Fruit fly (Drosophila melanogaster) whole organism, embryonic: ENCODE data around the gene CG4133.
A peak's percentile ranks its signal among the peaks of the same experiment; 100 is the strongest.

Source experiments
- Adf1 ChIP-seq: fragments of 200-800 bp; sonication (Bioruptor generic); IDR thresholded peaks from 2 replicates; pipeline ENCODE4 v1.3.6; 2022; ENCODE audit warnings: missing biosample characterization, missing genetic modification characterization
- Atf3 ChIP-seq: fragments of 200-800 bp; sonication (Bioruptor generic); optimal IDR thresholded peaks from 3 replicates; lab custom pipeline; 2016; ENCODE audit warnings: missing biosample characterization, missing genetic modification characterization
- Bgb ChIP-seq: fragments of 200-800 bp; sonication (Bioruptor generic); IDR thresholded peaks from 2 replicates; pipeline ENCODE4 v1.3.6; 2022; ENCODE audit warnings: missing biosample characterization, missing genetic modification characterization; ENCODE audit not compliant: partially characterized antibody
- CG12071 ChIP-seq: fragments of 200-800 bp; sonication (Bioruptor generic); optimal IDR thresholded peaks from 3 replicates; lab custom pipeline; 2018; ENCODE audit warnings: missing biosample characterization, mild to moderate bottlenecking, missing genetic modification characterization
- CG12104 ChIP-seq: fragments of 200-800 bp; sonication (Bioruptor generic); optimal IDR thresholded peaks from 3 replicates; lab custom pipeline; 2016; ENCODE audit warnings: missing biosample characterization, missing genetic modification characterization
- CG12299 ChIP-seq: fragments of 200-800 bp; sonication (Bioruptor generic); optimal IDR thresholded peaks from 2 replicates; lab custom pipeline; 2018; ENCODE audit warnings: missing biosample characterization, mild to moderate bottlenecking, missing genetic modification characterization
- CG18619 ChIP-seq: fragments of 200-800 bp; sonication (Bioruptor generic); optimal IDR thresholded peaks from 3 replicates; lab custom pipeline; 2017; ENCODE audit warnings: missing biosample characterization, mild to moderate bottlenecking, missing genetic modification characterization
- CG3407 ChIP-seq: fragments of 200-800 bp; sonication (Bioruptor generic); optimal IDR thresholded peaks from 2 replicates; lab custom pipeline; 2018; ENCODE audit warnings: missing biosample characterization, mild to moderate bottlenecking, missing genetic modification characterization
- CG6689 ChIP-seq: fragments of 200-800 bp; sonication (Bioruptor generic); IDR thresholded peaks from 2 replicates; pipeline ENCODE4 v1.3.6; 2022; ENCODE audit warnings: missing biosample characterization, missing genetic modification characterization
- CG7839 ChIP-seq: fragments of 200-800 bp; sonication (Bioruptor generic); optimal IDR thresholded peaks from 3 replicates; lab custom pipeline; 2018; ENCODE audit warnings: missing biosample characterization, mild to moderate bottlenecking, missing genetic modification characterization, moderate library complexity
- CG9932 ChIP-seq: fragments of 200-800 bp; sonication (Bioruptor generic); IDR thresholded peaks from 2 replicates; pipeline ENCODE4 v1.3.6; 2022; ENCODE audit warnings: missing biosample characterization, missing genetic modification characterization
- D19A ChIP-seq: fragments of 200-800 bp; optimal IDR thresholded peaks from 3 replicates; lab custom pipeline; 2019; ENCODE audit warnings: missing biosample characterization, mild to moderate bottlenecking, missing genetic modification characterization, moderate library complexity
- Doc2 ChIP-seq: fragments of 200-800 bp; sonication (Bioruptor generic); IDR thresholded peaks from 2 replicates; pipeline ENCODE4 v1.3.6; 2022; ENCODE audit warnings: missing biosample characterization, missing genetic modification characterization
- Dp ChIP-seq: fragments of 200-800 bp; sonication (Bioruptor generic); optimal IDR thresholded peaks from 2 replicates; lab custom pipeline; 2018; ENCODE audit warnings: missing biosample characterization, mild to moderate bottlenecking, missing genetic modification characterization, moderate library complexity
- Hey ChIP-seq: fragments of 200-800 bp; sonication (Bioruptor generic); optimal IDR thresholded peaks from 3 replicates; lab custom pipeline; 2018; ENCODE audit warnings: missing biosample characterization, mild to moderate bottlenecking, missing genetic modification characterization
- Hr39 ChIP-seq: fragments of >200 bp; optimal IDR thresholded peaks from 2 replicates; lab custom pipeline; 2017
- Max ChIP-seq: fragments of 200-800 bp; sonication (Bioruptor generic); optimal IDR thresholded peaks from 2 replicates; lab custom pipeline; 2016; ENCODE audit warnings: missing biosample characterization, mild to moderate bottlenecking, missing genetic modification characterization
- Sry-δ ChIP-seq: fragments of 200-800 bp; sonication (Bioruptor generic); optimal IDR thresholded peaks from 2 replicates; lab custom pipeline; 2016; ENCODE audit warnings: missing biosample characterization, missing genetic modification characterization
- TFAM ChIP-seq: fragments of 200-800 bp; sonication (Bioruptor generic); optimal IDR thresholded peaks from 2 replicates; lab custom pipeline; 2017; ENCODE audit warnings: missing biosample characterization, missing genetic modification characterization, inconsistent platforms
- Trl ChIP-seq, 3 experiments: fragments of >200 bp in 2 of 3; fragments of 200-800 bp in 1 of 3; sonication (Bioruptor generic) in 1 of 3; optimal IDR thresholded peaks; 2 replicates in 1 of 3; 3 replicates in 2 of 3; lab custom pipeline; 2016 to 2017; ENCODE audit warnings: missing biosample characterization in 1 of 3, missing genetic modification characterization in 1 of 3
- YL-1 ChIP-seq: fragments of 200-800 bp; sonication (Bioruptor generic); optimal IDR thresholded peaks from 3 replicates; lab custom pipeline; 2017; ENCODE audit warnings: missing biosample characterization, mild to moderate bottlenecking, missing genetic modification characterization
- bsh ChIP-seq, 2 experiments: fragments of 200-800 bp; sonication (Bioruptor generic); optimal IDR thresholded peaks; 2 replicates each; lab custom pipeline; 2017 to 2018; ENCODE audit warnings: mild to moderate bottlenecking in 2 of 2, missing biosample characterization in 2 of 2, missing genetic modification characterization in 2 of 2, moderate library complexity in 1 of 2
- corto ChIP-seq: fragments of 200-800 bp; sonication (Bioruptor generic); optimal IDR thresholded peaks from 2 replicates; lab custom pipeline; 2016; ENCODE audit warnings: missing biosample characterization, mild to moderate bottlenecking, missing genetic modification characterization, moderate library complexity
- exex ChIP-seq: fragments of 200-800 bp; sonication (Bioruptor generic); optimal IDR thresholded peaks from 4 replicates; lab custom pipeline; 2018; ENCODE audit warnings: missing biosample characterization, mild to moderate bottlenecking, missing genetic modification characterization, moderate library complexity
- gfzf ChIP-seq: fragments of 200-800 bp; sonication (Bioruptor generic); optimal IDR thresholded peaks from 2 replicates; lab custom pipeline; 2016; ENCODE audit warnings: missing biosample characterization, mild to moderate bottlenecking, missing genetic modification characterization, moderate library complexity
- grau ChIP-seq: fragments of 200-800 bp; optimal IDR thresholded peaks from 3 replicates; lab custom pipeline; 2019; ENCODE audit warnings: missing biosample characterization, mild to moderate bottlenecking, missing genetic modification characterization, moderate library complexity
- gsb ChIP-seq: fragments of 200-800 bp; sonication (Bioruptor generic); IDR thresholded peaks from 2 replicates; pipeline ENCODE4 v1.3.6; 2022; ENCODE audit warnings: missing biosample characterization, missing genetic modification characterization
- hth ChIP-seq: fragments of >200 bp; optimal IDR thresholded peaks from 2 replicates; lab custom pipeline; 2017; ENCODE audit warnings: inconsistent platforms
- insv ChIP-seq, 2 experiments: fragments of 200-800 bp; sonication (Bioruptor generic); optimal IDR thresholded peaks; 3 replicates each; lab custom pipeline; 2016 to 2018; ENCODE audit warnings: missing biosample characterization in 2 of 2, missing genetic modification characterization in 2 of 2
- kni ChIP-seq: fragments of 200-800 bp; sonication (Bioruptor generic); optimal IDR thresholded peaks from 3 replicates; lab custom pipeline; 2017; ENCODE audit warnings: mild to moderate bottlenecking, missing biosample characterization, missing genetic modification reagents, missing genetic modification characterization
- lab ChIP-seq: fragments of 200-800 bp; sonication (Bioruptor generic); optimal IDR thresholded peaks from 3 replicates; lab custom pipeline; 2017; ENCODE audit warnings: missing biosample characterization, missing genetic modification characterization, mild to moderate bottlenecking, moderate library complexity, missing genetic modification reagents
- lbe ChIP-seq: fragments of 200-800 bp; sonication (Bioruptor generic); optimal IDR thresholded peaks from 2 replicates; lab custom pipeline; 2016; ENCODE audit warnings: missing biosample characterization, mild to moderate bottlenecking, missing genetic modification characterization
- maf-S ChIP-seq: fragments of 200-800 bp; sonication (Bioruptor generic); optimal IDR thresholded peaks from 2 replicates; lab custom pipeline; 2016; ENCODE audit warnings: missing biosample characterization, missing genetic modification characterization
- otp ChIP-seq: fragments of 200-800 bp; sonication (Bioruptor generic); IDR thresholded peaks from 3 replicates; pipeline ENCODE4, ENCODE4 v1.3.6; 2022; ENCODE audit warnings: missing biosample characterization, missing genetic modification characterization
- pb ChIP-seq: fragments of 200-800 bp; sonication (Bioruptor generic); optimal IDR thresholded peaks from 3 replicates; lab custom pipeline; 2016; ENCODE audit warnings: missing biosample characterization, missing genetic modification characterization
- pfk ChIP-seq: fragments of 200-800 bp; sonication (Bioruptor generic); optimal IDR thresholded peaks from 2 replicates; lab custom pipeline; 2018; ENCODE audit warnings: missing biosample characterization, mild to moderate bottlenecking, missing genetic modification characterization, moderate library complexity
- phol ChIP-seq: fragments of 200-800 bp; sonication (Bioruptor generic); optimal IDR thresholded peaks from 3 replicates; lab custom pipeline; 2018; ENCODE audit warnings: missing biosample characterization, mild to moderate bottlenecking, missing genetic modification characterization, moderate library complexity
- ro ChIP-seq: fragments of 200-800 bp; sonication (Bioruptor generic); IDR thresholded peaks from 2 replicates; pipeline ENCODE4 v1.3.6; 2022; ENCODE audit warnings: missing biosample characterization, missing genetic modification characterization
- row ChIP-seq: fragments of 200-800 bp; sonication (Bioruptor generic); IDR thresholded peaks from 3 replicates; pipeline ENCODE4 v1.3.6; 2022; ENCODE audit warnings: missing biosample characterization, missing genetic modification characterization
- salm ChIP-seq: fragments of 200-800 bp; sonication (Bioruptor generic); optimal IDR thresholded peaks from 2 replicates; lab custom pipeline; 2018; ENCODE audit warnings: missing biosample characterization, mild to moderate bottlenecking, missing genetic modification characterization
- sens ChIP-seq: fragments of 200-800 bp; sonication (Bioruptor generic); peaks from one replicate; lab custom pipeline; 2016; ENCODE audit warnings: missing biosample characterization, missing genetic modification characterization
- stc ChIP-seq: fragments of 200-800 bp; sonication (Bioruptor generic); IDR thresholded peaks from 2 replicates; pipeline ENCODE4 v1.3.6; 2022; ENCODE audit warnings: missing biosample characterization, missing genetic modification characterization
- stwl ChIP-seq: fragments of 200-800 bp; sonication (Bioruptor generic); optimal IDR thresholded peaks from 3 replicates; lab custom pipeline; 2018; ENCODE audit warnings: missing biosample characterization, mild to moderate bottlenecking, missing genetic modification characterization, moderate library complexity
- tio ChIP-seq: fragments of 200-800 bp; sonication (Bioruptor generic); optimal IDR thresholded peaks from 2 replicates; lab custom pipeline; 2017; ENCODE audit warnings: missing biosample characterization, missing genetic modification characterization, inconsistent platforms
- trem ChIP-seq: fragments of 200-800 bp; optimal IDR thresholded peaks from 3 replicates; lab custom pipeline; 2019; ENCODE audit warnings: missing biosample characterization, mild to moderate bottlenecking, missing genetic modification characterization, moderate library complexity
- tx ChIP-seq: fragments of 200-800 bp; sonication (Bioruptor generic); optimal IDR thresholded peaks from 2 replicates; lab custom pipeline; 2016; ENCODE audit warnings: missing biosample characterization, missing genetic modification characterization

CG4133 gene

DNA sequence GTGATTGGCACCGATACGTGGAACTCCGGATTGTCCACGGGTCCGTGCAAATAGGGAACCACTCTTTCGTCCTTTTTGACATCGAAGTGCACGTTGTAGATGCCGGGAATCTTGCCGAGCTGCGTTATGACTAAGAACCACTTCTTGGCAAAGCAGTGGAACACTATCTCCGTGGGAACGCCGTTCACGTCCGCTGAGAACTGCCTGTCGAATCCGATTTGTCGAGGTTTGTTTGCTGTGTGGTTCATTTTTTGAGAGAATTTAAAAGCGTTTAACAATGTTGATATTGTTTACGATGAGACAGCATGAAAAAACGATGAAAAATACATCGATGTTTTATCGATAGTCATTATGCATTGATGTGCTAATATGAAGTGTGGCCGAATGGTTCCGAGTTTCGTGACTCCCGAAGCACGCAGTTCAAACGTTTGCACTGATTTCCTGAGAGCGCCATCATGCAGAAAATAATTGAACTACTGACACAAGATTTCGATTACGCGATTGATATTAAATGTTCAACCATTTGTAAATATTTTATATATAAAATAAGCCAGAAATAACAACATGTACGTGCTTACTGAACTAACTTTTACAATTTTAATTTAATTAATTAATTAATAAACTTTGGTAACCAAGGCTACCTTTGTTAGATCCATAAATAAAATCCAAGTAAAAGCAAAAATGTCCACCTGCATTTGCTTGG is 34.1 kb upstream of the CG4133 start, which contains the start of the genes CG11885 and CG13692 (continued):
- TF ChIP-seq D19A (peak; percentile 35), row (GFP tag; lab: Robert Waterston, UW) (peak; percentile 62), Bgb (GFP tag; lab: Robert Waterston, UW) (peak; percentile 99), grau (tag; lab: Kevin White, UChicago) (peak; percentile 57), CG6689 (GFP tag; lab: Robert Waterston, UW) (no peak), gfzf (GFP tag; lab: Kevin White, UChicago) (peak; percentile 79), Dp (GFP tag; lab: Kevin White, UChicago) (peak; percentile 81), tio (GFP tag; lab: Kevin White, UChicago) (no peak), trem (tag; lab: Kevin White, UChicago) (peak; percentile 90), otp (GFP tag; lab: Robert Waterston, UW) (0 out of 3 replicates have a peak, but pooled peaks have one; percentile 6), exex (tag; lab: Kevin White, UChicago) (peak; percentile 65), insv (GFP tag; optimal IDR thresholded peaks at IDR 0.05; lab: Kevin White, UChicago) (peak in 1 of 2 experiments; percentile 58), Sry-δ (GFP tag; lab: Kevin White, UChicago) (peak; percentile 88), phol (tag; lab: Kevin White, UChicago) (peak; percentile 69)

DNA sequence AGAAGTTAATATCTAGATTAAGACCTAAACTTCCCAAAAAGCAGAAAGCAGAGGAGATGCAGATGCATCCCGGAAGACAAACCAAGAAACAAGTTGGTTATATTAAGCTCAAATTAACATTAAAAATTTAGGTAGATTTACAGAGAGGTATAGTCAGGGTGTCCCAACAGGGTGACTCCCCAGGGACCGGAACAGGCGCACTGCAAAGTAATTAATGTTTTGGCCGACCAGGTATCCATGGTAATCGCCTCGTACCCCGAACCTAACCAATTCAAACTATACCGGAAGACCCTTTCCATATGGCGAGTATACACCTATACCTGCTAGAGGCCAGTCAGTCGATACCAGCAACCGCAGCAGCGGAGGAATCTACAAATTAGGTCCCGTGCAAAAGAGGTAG is 32.8 kb upstream of the CG4133 start, which contains the start of gene BBS8:
Gene BBS8 (plus strand): TSS at position 301 of the 400 bp plus-strand sequence.
- TF ChIP-seq CG3407 (GFP tag; lab: Kevin White, UChicago) (no peak), tx (no peak), CG12071 (no peak), CG9932 (no peak), lab (GFP tag; lab: Kevin White, UChicago) (no peak), TFAM (GFP tag; lab: Kevin White, UChicago) (no peak)
- TF ChIP-seq, all 482 proteins: peak for 0

DNA sequence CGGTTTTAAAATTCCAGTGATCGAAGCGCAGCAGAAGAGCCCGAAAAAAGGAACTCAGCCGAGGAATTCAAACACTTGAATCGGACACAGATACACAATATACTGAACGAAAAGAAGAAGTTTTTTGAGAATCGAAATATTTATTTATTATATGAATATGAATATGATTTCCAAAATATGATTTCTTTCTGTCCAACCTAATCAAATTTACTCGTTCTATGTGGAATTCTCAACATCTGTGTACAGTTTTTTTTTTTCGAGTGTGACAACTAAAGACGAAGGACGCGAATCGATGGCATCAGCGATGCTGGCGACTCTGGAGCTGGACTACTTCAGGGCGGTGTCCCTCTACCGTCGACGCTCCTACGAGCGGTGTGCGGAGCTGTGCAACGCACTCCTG is 32.2 kb upstream of the CG4133 start:
- TF ChIP-seq bsh (GFP tag; optimal IDR thresholded peaks at IDR 0.05; lab: Kevin White, UChicago) (peak in 1 of 2 experiments; percentile 28), sens (GFP tag; lab: Kevin White, UChicago) (peak; percentile 39), Trl (optimal IDR thresholded peaks at IDR 0.05; lab: Kevin White, UChicago) (no peak), Trl (GFP tag; optimal IDR thresholded peaks at IDR 0.05; lab: Kevin White, UChicago) (no peak), Hey (tag; lab: Kevin White, UChicago) (no peak), corto (peak; percentile 68), CG18619 (GFP tag; lab: Kevin White, UChicago) (no peak), lbe (GFP tag; lab: Kevin White, UChicago) (peak; percentile 86), YL-1 (GFP tag; lab: Kevin White, UChicago) (no peak), Max (GFP tag; lab: Kevin White, UChicago) (no peak), Doc2 (GFP tag; lab: Robert Waterston, UW) (no peak)
- TF ChIP-seq, all 482 proteins: peak for 4

DNA sequence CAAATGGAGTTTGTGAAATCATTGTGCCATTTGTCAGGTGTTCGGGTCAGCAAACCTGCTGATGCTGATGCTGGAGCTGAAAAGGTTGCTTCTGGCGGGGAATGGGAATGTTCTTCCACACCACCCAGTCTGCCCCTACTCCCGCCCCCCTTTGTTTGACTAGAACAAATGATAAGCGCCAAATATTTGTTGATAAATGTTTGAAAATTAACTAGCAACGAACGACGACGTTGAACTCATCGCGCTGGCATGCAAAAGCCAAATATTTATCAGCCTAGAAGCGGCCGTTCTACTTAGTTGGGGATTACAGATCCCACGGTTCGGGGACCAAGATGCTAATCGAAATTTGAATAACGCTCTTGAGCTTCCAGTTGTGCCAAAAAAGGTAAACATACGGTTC is 29.8 kb upstream of the CG4133 start:
- no peak for TF ChIP-seq hth (lab: Kevin White, UChicago)
- TF ChIP-seq CG12104 (GFP tag; lab: Kevin White, UChicago): no peak
- no peak for TF ChIP-seq gsb (GFP tag; lab: Robert Waterston, UW)
- no peak for TF ChIP-seq pfk (GFP tag; lab: Kevin White, UChicago)
- TF ChIP-seq maf-S (GFP tag; lab: Kevin White, UChicago): no peak
- TF ChIP-seq ro (GFP tag; lab: Robert Waterston, UW): no peak
- peak; percentile 1 for TF ChIP-seq CG7839 (tag; lab: Kevin White, UChicago)
- no peak for TF ChIP-seq stwl (tag; lab: Kevin White, UChicago)
- no peak for TF ChIP-seq CG12299 (tag; lab: Kevin White, UChicago)
- TF ChIP-seq lab (GFP tag; lab: Kevin White, UChicago): peak; percentile 31
- TF ChIP-seq Hr39 (lab: Kevin White, UChicago): no peak
- no peak for TF ChIP-seq Adf1
- TF ChIP-seq pb: no peak
- peak; percentile 21 for TF ChIP-seq salm (tag; lab: Kevin White, UChicago)
- TF ChIP-seq stc (GFP tag; lab: Robert Waterston, UW): no peak
- no peak for TF ChIP-seq Atf3
- no peak for TF ChIP-seq kni (GFP tag; lab: Kevin White, UChicago)
